Worm (Caenorhabditis elegans) whole organism, early embryonic: ENCODE data around the gene tbx-8.

Source experiments
- B0310.2 ChIP-seq: sonication (generic microtip); optimal IDR thresholded peaks from 2 replicates; lab custom pipeline; 2016; ENCODE audit warnings: mild to moderate bottlenecking, missing genetic modification characterization, missing compliant biosample characterization
- F13C5.2 ChIP-seq: sonication (generic microtip); optimal IDR thresholded peaks from 2 replicates; lab custom pipeline; 2017; ENCODE audit warnings: mild to moderate bottlenecking, missing genetic modification characterization, inconsistent platforms, missing compliant biosample characterization
- aly-1 ChIP-seq: sonication (generic microtip); optimal IDR thresholded peaks from 2 replicates; lab custom pipeline; 2016; ENCODE audit warnings: missing genetic modification characterization, missing compliant biosample characterization
- ama-1 ChIP-seq: fragments of 150-350 bp; optimal IDR thresholded peaks from 2 replicates; lab custom pipeline; 2014
- ceh-13 ChIP-seq: fragments of 200-800 bp; sonication (Bioruptor generic); optimal IDR thresholded peaks from 2 replicates; lab custom pipeline; 2018; ENCODE audit warnings: mild to moderate bottlenecking, missing genetic modification characterization, missing compliant biosample characterization
- ceh-36 ChIP-seq: sonication (generic microtip); optimal IDR thresholded peaks from 2 replicates; lab custom pipeline; 2016; ENCODE audit warnings: missing genetic modification characterization, inconsistent platforms, missing compliant biosample characterization
- ets-7 ChIP-seq: sonication (generic microtip); optimal IDR thresholded peaks from 2 replicates; lab custom pipeline; 2016; ENCODE audit warnings: missing genotype, missing genetic modification characterization, missing compliant biosample characterization
- flt-1 ChIP-seq: fragments of 200-800 bp; sonication (Bioruptor generic); IDR thresholded peaks from 2 replicates; pipeline ENCODE4 v1.3.6; 2022; ENCODE audit warnings: missing genetic modification characterization, missing compliant biosample characterization
- hmbx-1 ChIP-seq: sonication (generic microtip); optimal IDR thresholded peaks from 2 replicates; lab custom pipeline; 2016; ENCODE audit warnings: mild to moderate bottlenecking, missing genetic modification characterization, missing compliant biosample characterization
- hmg-4 ChIP-seq: fragments of 200-800 bp; sonication (Bioruptor generic); optimal IDR thresholded peaks from 2 replicates; lab custom pipeline; 2018; ENCODE audit warnings: mild to moderate bottlenecking, missing genetic modification characterization, missing compliant biosample characterization
- hnd-1 ChIP-seq: sonication (generic microtip); optimal IDR thresholded peaks from 2 replicates; lab custom pipeline; 2016; ENCODE audit warnings: missing genetic modification characterization, missing compliant biosample characterization
- pes-1 ChIP-seq: fragments of 200-800 bp; sonication (Bioruptor generic); IDR thresholded peaks from 2 replicates; pipeline ENCODE4 v1.3.6; 2022; ENCODE audit warnings: missing genetic modification reagents, missing genetic modification characterization, missing compliant biosample characterization
- scrt-1 ChIP-seq: fragments of 200-800 bp; sonication (Bioruptor generic); IDR thresholded peaks from 2 replicates; pipeline ENCODE4 v1.3.6; 2022; ENCODE audit warnings: missing genetic modification characterization, missing compliant biosample characterization
- sea-1 ChIP-seq: fragments of 200-800 bp; sonication (Bioruptor generic); conservative IDR thresholded peaks from 2 replicates; pipeline ENCODE4 v1.3.6; 2022; ENCODE audit warnings: missing genetic modification characterization, missing compliant biosample characterization
- tbx-11 ChIP-seq: fragments of 200-800 bp; sonication (Bioruptor generic); IDR thresholded peaks from 2 replicates; pipeline ENCODE4 v1.3.6; 2022; ENCODE audit warnings: missing genetic modification characterization, missing compliant biosample characterization
- tbx-37 ChIP-seq: fragments of 200-800 bp; sonication (Bioruptor generic); conservative IDR thresholded peaks from 2 replicates; pipeline ENCODE4 v1.3.6; 2022; ENCODE audit warnings: missing genetic modification reagents, missing genetic modification characterization, missing compliant biosample characterization
- tra-4 ChIP-seq: sonication (generic microtip); optimal IDR thresholded peaks from 2 replicates; lab custom pipeline; 2017; ENCODE audit warnings: missing genetic modification characterization, missing compliant biosample characterization

The tbx-8 gene

ce11 chrIII:10373845-10374244, 26.7 kb downstream of the tbx-8 start:
- TF ChIP-seq tbx-37 (0 out of 2 replicates have a peak, but pooled peaks have one; percentile 2), flt-1 (GFP tag; lab: Robert Waterston, UW) (no peak), B0310.2 (tag; lab: Kevin White, UChicago) (no peak), hmg-4 (GFP tag; lab: Kevin White, UChicago) (no peak), hnd-1 (tag; lab: Kevin White, UChicago) (no peak), tra-4 (tag; lab: Kevin White, UChicago) (no peak), pes-1 (GFP tag; lab: Robert Waterston, UW) (no peak)

DNA sequence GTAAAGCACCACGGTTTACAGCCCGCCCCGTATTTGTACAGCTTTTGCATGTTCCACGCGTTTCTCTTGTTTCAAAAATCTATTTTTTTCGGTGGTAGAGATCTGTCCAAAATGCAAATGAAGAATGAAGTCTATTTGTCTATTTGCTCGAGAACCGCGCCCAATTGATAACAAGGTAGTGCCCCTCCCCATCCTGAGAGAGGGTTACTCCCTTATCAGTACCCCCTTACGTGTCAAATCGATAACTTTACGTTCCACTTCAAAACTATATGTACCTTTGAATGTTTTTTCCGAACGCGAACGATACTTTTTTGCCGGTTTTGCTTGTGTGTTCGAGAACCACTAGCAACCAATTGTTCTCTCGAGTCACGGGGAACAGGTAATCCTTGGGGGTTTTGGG, 28.9 kb downstream of the tbx-8 start:
- TF ChIP-seq ets-7 (tag; lab: Kevin White, UChicago) (no peak), tra-4 (tag; lab: Kevin White, UChicago) (no peak), scrt-1 (GFP tag; lab: Robert Waterston, UW) (no peak)

DNA sequence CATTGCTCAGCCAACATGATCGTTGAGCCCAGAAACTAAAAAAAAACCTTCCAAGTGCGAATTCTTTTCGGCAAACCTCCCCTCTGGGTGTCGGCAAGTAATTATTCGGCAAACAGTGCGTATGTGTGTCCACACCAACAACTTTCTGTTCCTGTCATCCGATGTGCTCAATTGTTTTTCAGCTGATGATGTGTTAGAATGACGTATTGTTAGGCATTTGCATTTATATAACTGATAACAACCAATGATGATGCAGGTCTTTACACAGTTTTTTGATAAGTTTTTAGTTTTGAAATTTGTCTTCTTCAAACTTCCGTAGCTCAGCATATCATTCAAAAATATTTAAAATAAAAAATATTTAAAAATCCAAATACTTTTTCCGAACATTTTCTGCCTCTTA, 31.8 kb downstream of the tbx-8 start:
- no peak for TF ChIP-seq ama-1 (lab: Kevin White, UChicago)
- TF ChIP-seq pes-1 (GFP tag; lab: Robert Waterston, UW): no peak
- no peak for TF ChIP-seq hmg-4 (GFP tag; lab: Kevin White, UChicago)
- TF ChIP-seq B0310.2 (tag; lab: Kevin White, UChicago): no peak
- no peak for TF ChIP-seq tra-4 (tag; lab: Kevin White, UChicago)
- TF ChIP-seq scrt-1 (GFP tag; lab: Robert Waterston, UW): no peak
- no peak for TF ChIP-seq ets-7 (tag; lab: Kevin White, UChicago)
- TF ChIP-seq flt-1 (GFP tag; lab: Robert Waterston, UW): no peak
- no peak for TF ChIP-seq ceh-36 (tag; lab: Kevin White, UChicago)
- TF ChIP-seq F13C5.2: no peak
- no peak for TF ChIP-seq aly-1
- TF ChIP-seq ceh-13 (GFP tag; lab: Kevin White, UChicago): no peak
- no peak for TF ChIP-seq hnd-1 (tag; lab: Kevin White, UChicago)
- no peak for TF ChIP-seq sea-1
- TF ChIP-seq tbx-37: no peak
- TF ChIP-seq tbx-11 (GFP tag; lab: Robert Waterston, UW): no peak
- no peak for TF ChIP-seq hmbx-1

- TF ChIP-seq flt-1 (GFP tag; lab: Robert Waterston, UW) (no peak), hmbx-1 (no peak), aly-1 (no peak), tbx-11 (GFP tag; lab: Robert Waterston, UW) (no peak), tra-4 (tag; lab: Kevin White, UChicago) (no peak), ceh-36 (tag; lab: Kevin White, UChicago) (no peak), sea-1 (no peak), hmg-4 (GFP tag; lab: Kevin White, UChicago) (no peak), hnd-1 (tag; lab: Kevin White, UChicago) (no peak), scrt-1 (GFP tag; lab: Robert Waterston, UW) (no peak), B0310.2 (tag; lab: Kevin White, UChicago) (no peak), ets-7 (tag; lab: Kevin White, UChicago) (no peak), pes-1 (GFP tag; lab: Robert Waterston, UW) (no peak), ama-1 (lab: Kevin White, UChicago) (no peak), F13C5.2 (no peak), tbx-37 (no peak), ceh-13 (GFP tag; lab: Kevin White, UChicago) (no peak)
Observed at ce11 chrIII:10379632-10380031, 32.5 kb downstream of the tbx-8 start.

- TF ChIP-seq ceh-36 (tag; lab: Kevin White, UChicago) (no peak), tbx-37 (no peak), B0310.2 (tag; lab: Kevin White, UChicago) (no peak), scrt-1 (GFP tag; lab: Robert Waterston, UW) (no peak), ama-1 (lab: Kevin White, UChicago) (no peak), pes-1 (GFP tag; lab: Robert Waterston, UW) (no peak), F13C5.2 (no peak)
Observed at ce11 chrIII:10380640-10381039, 33.5 kb downstream of the tbx-8 start.

DNA sequence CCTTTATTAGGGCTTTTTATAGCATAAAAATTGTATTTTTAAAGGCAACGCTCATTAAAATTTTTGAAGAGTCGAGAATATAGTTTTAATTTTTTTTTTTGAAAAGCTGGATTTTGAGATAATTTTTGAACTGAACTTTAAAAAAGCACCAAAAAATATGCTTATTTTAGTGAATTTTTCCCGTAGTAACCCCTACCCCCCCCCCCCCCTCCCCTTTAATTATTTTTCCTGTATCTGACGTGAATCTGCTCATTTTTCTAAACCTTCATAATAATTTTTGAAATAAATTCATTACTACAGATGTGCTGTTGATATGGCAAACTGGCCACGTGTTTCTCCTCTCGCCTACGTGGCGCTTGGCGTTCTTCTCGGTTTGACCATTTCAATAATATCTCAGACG, 34.3 kb downstream of the tbx-8 start, which contains the start of gene C38H2.2:
Gene C38H2.2 (plus strand): TSS at position 301 of the 400 bp plus-strand sequence.
- TF ChIP-seq flt-1 (GFP tag; lab: Robert Waterston, UW) (no peak), ceh-13 (GFP tag; lab: Kevin White, UChicago) (no peak), hmbx-1 (no peak), B0310.2 (tag; lab: Kevin White, UChicago) (no peak), ets-7 (tag; lab: Kevin White, UChicago) (no peak), ama-1 (lab: Kevin White, UChicago) (no peak), sea-1 (no peak), pes-1 (GFP tag; lab: Robert Waterston, UW) (no peak)

- no peak for TF ChIP-seq tra-4 (tag; lab: Kevin White, UChicago)
- no peak for TF ChIP-seq flt-1 (GFP tag; lab: Robert Waterston, UW)
- TF ChIP-seq hmbx-1: no peak
- no peak for TF ChIP-seq hmg-4 (GFP tag; lab: Kevin White, UChicago)
- TF ChIP-seq B0310.2 (tag; lab: Kevin White, UChicago): no peak
Observed at ce11 chrIII:10383804-10384203, 36.7 kb downstream of the tbx-8 start.

DNA sequence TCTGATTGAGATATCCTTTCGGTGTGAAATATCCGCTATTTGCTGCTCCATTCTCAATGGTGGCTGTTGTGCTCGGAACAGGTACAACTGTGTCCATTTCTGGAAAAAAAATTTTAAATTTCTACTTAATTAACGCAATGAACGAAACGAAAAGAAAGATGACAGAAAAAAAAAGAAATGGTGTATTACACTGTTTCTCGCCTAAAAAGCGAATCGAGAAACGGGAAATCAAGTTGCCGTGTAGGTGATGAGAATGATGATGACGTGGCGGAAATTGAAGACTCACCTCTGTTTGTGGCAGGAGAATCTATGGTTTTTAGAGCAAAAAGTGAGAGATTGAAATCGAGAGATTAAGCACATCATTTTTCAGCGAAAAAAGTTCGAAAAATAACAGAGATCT, 39.3 kb downstream of the tbx-8 start, which contains the start of gene C38H2.3:
Gene C38H2.3 (minus strand): TSS at position 101 of the 400 bp plus-strand sequence.
- TF ChIP-seq tbx-37: no peak
- TF ChIP-seq F13C5.2: no peak
- TF ChIP-seq B0310.2 (tag; lab: Kevin White, UChicago): no peak
- TF ChIP-seq ama-1 (lab: Kevin White, UChicago): no peak
- no peak for TF ChIP-seq hmg-4 (GFP tag; lab: Kevin White, UChicago)
- no peak for TF ChIP-seq ceh-36 (tag; lab: Kevin White, UChicago)
- no peak for TF ChIP-seq ceh-13 (GFP tag; lab: Kevin White, UChicago)
- TF ChIP-seq pes-1 (GFP tag; lab: Robert Waterston, UW): no peak
